Worm (Caenorhabditis elegans) whole organism, L2 larva: ENCODE data around the gene W05B10.4.

Experiments used
- C34F6.9 ChIP-seq: fragments of 150-350 bp; optimal IDR thresholded peaks from 2 replicates; lab custom pipeline; 2014; ENCODE audit warnings: missing biosample characterization, missing genetic modification characterization
- R02D3.7 ChIP-seq: fragments of 150-350 bp; optimal IDR thresholded peaks from 2 replicates; lab custom pipeline; 2014; ENCODE audit warnings: missing biosample characterization, missing genetic modification characterization
- Y55F3AM.14 ChIP-seq: fragments of 200-800 bp; sonication (Bioruptor generic); optimal IDR thresholded peaks from 2 replicates; lab custom pipeline; 2018; ENCODE audit warnings: mild to moderate bottlenecking, missing genetic modification characterization, missing compliant biosample characterization
- ZK546.5 ChIP-seq: sonication (generic microtip); optimal IDR thresholded peaks from 2 replicates; lab custom pipeline; 2017; ENCODE audit warnings: missing biosample characterization, missing genetic modification characterization
- alr-1 ChIP-seq: fragments of 150-350 bp; optimal IDR thresholded peaks from 2 replicates; lab custom pipeline; 2014; ENCODE audit warnings: missing biosample characterization, missing genetic modification characterization
- aly-2 ChIP-seq: fragments of 150-350 bp; optimal IDR thresholded peaks from 2 replicates; lab custom pipeline; 2014; ENCODE audit warnings: missing biosample characterization, missing genetic modification characterization
- blmp-1 ChIP-seq: sonication (generic microtip); optimal IDR thresholded peaks from 2 replicates; lab custom pipeline; 2017; ENCODE audit warnings: missing genetic modification characterization, mild to moderate bottlenecking, missing compliant biosample characterization, antibody characterized with exemption, moderate library complexity; ENCODE audit not compliant: insufficient read depth
- ceh-16 ChIP-seq: fragments of 150-350 bp; optimal IDR thresholded peaks from 2 replicates; lab custom pipeline; 2014; ENCODE audit warnings: missing biosample characterization, missing genetic modification characterization
- ceh-82 ChIP-seq: fragments of 150-350 bp; optimal IDR thresholded peaks from 2 replicates; lab custom pipeline; 2014; ENCODE audit warnings: missing biosample characterization, missing genetic modification characterization
- crh-2 ChIP-seq: sonication (generic microtip); optimal IDR thresholded peaks from 2 replicates; lab custom pipeline; 2017; ENCODE audit warnings: missing biosample characterization, missing genetic modification characterization
- dmd-4 ChIP-seq: sonication (generic microtip); optimal IDR thresholded peaks from 2 replicates; lab custom pipeline; 2017; ENCODE audit warnings: missing biosample characterization, missing genetic modification characterization
- egl-27 ChIP-seq: sonication (generic microtip); optimal IDR thresholded peaks from 3 replicates; lab custom pipeline; 2017; ENCODE audit warnings: missing biosample characterization, missing genetic modification reagents, missing genetic modification characterization
- elt-1 ChIP-seq: fragments of 150-350 bp; optimal IDR thresholded peaks from 2 replicates; lab custom pipeline; 2014; ENCODE audit warnings: missing biosample characterization, missing genetic modification characterization
- elt-3 ChIP-seq: sonication (generic microtip); optimal IDR thresholded peaks from 2 replicates; lab custom pipeline; 2017; ENCODE audit warnings: missing biosample characterization, missing genetic modification characterization
- fos-1 ChIP-seq: fragments of 150-350 bp; optimal IDR thresholded peaks from 2 replicates; lab custom pipeline; 2014; ENCODE audit warnings: missing biosample characterization, missing genetic modification characterization
- lin-11 ChIP-seq: fragments of 150-350 bp; sonication (generic microtip); optimal IDR thresholded peaks from 2 replicates; lab custom pipeline; 2014; ENCODE audit warnings: missing biosample characterization, missing genetic modification characterization, inconsistent platforms, mixed read lengths
- lin-39 ChIP-seq: fragments of 150-350 bp; optimal IDR thresholded peaks from 2 replicates; lab custom pipeline; 2014; ENCODE audit warnings: missing biosample characterization, missing genetic modification reagents, missing genetic modification characterization
- lsy-2 ChIP-seq, 2 experiments: fragments of 150-350 bp in 1 of 2; sonication (generic microtip) in 1 of 2; optimal IDR thresholded peaks; 2 replicates each; lab custom pipeline; 2014 to 2017; ENCODE audit warnings: missing biosample characterization in 2 of 2, missing genetic modification characterization in 2 of 2
- mbf-1 ChIP-seq: sonication (generic microtip); optimal IDR thresholded peaks from 2 replicates; lab custom pipeline; 2017; ENCODE audit warnings: missing biosample characterization, missing genetic modification characterization
- nhr-10 ChIP-seq: sonication (generic microtip); optimal IDR thresholded peaks from 2 replicates; lab custom pipeline; 2017; ENCODE audit warnings: missing biosample characterization, missing genetic modification characterization
- nhr-11 ChIP-seq: fragments of 150-350 bp; optimal IDR thresholded peaks from 2 replicates; lab custom pipeline; 2014; ENCODE audit warnings: missing biosample characterization, missing genetic modification characterization
- nhr-12 ChIP-seq: fragments of 150-350 bp; optimal IDR thresholded peaks from 2 replicates; lab custom pipeline; 2014; ENCODE audit warnings: missing biosample characterization, missing genetic modification characterization
- nhr-129 ChIP-seq: fragments of 150-350 bp; optimal IDR thresholded peaks from 2 replicates; lab custom pipeline; 2014; ENCODE audit warnings: missing biosample characterization, missing genetic modification characterization
- nhr-21 ChIP-seq: fragments of 150-350 bp; optimal IDR thresholded peaks from 2 replicates; lab custom pipeline; 2014; ENCODE audit warnings: missing biosample characterization, missing genetic modification characterization
- nhr-23 ChIP-seq: fragments of 150-350 bp; optimal IDR thresholded peaks from 2 replicates; lab custom pipeline; 2014; ENCODE audit warnings: missing biosample characterization, missing genetic modification reagents, missing genetic modification characterization
- nhr-237 ChIP-seq: fragments of 150-350 bp; optimal IDR thresholded peaks from 2 replicates; lab custom pipeline; 2014; ENCODE audit warnings: missing biosample characterization, missing genetic modification characterization
- nhr-25 ChIP-seq: fragments of 150-350 bp; sonication (generic microtip); optimal IDR thresholded peaks from 3 replicates; lab custom pipeline; 2014; ENCODE audit warnings: missing biosample characterization, missing genetic modification characterization
- nhr-6 ChIP-seq: fragments of 150-350 bp; optimal IDR thresholded peaks from 2 replicates; lab custom pipeline; 2014; ENCODE audit warnings: missing biosample characterization, missing genetic modification characterization
- nhr-77 ChIP-seq: fragments of 150-350 bp; optimal IDR thresholded peaks from 2 replicates; lab custom pipeline; 2014; ENCODE audit warnings: missing biosample characterization, missing genetic modification characterization
- peb-1 ChIP-seq: fragments of 150-350 bp; optimal IDR thresholded peaks from 2 replicates; lab custom pipeline; 2014; ENCODE audit warnings: missing biosample characterization, missing genetic modification characterization
- skn-1 ChIP-seq: sonication (generic microtip); optimal IDR thresholded peaks from 2 replicates; lab custom pipeline; 2017; ENCODE audit warnings: missing biosample characterization, missing genetic modification characterization
- unc-55 ChIP-seq: fragments of 150-350 bp; sonication (generic microtip); optimal IDR thresholded peaks from 3 replicates; lab custom pipeline; 2014; ENCODE audit warnings: missing biosample characterization, missing genetic modification reagents, missing genetic modification characterization
- unc-62 ChIP-seq: fragments of 150-350 bp; optimal IDR thresholded peaks from 2 replicates; lab custom pipeline; 2014; ENCODE audit warnings: missing biosample characterization, missing genetic modification reagents, missing genetic modification characterization
- zag-1 ChIP-seq: fragments of 150-350 bp; optimal IDR thresholded peaks from 2 replicates; lab custom pipeline; 2014; ENCODE audit warnings: missing biosample characterization, missing genetic modification characterization
- ztf-1 ChIP-seq: fragments of 200-800 bp; sonication (Bioruptor generic); conservative IDR thresholded peaks from 2 replicates; pipeline ENCODE4 v1.3.6; 2022; ENCODE audit warnings: missing genetic modification characterization, missing compliant biosample characterization
- ztf-11 ChIP-seq: sonication (generic microtip); optimal IDR thresholded peaks from 2 replicates; lab custom pipeline; 2017; ENCODE audit warnings: missing biosample characterization, missing genetic modification characterization
- ztf-4 ChIP-seq: fragments of 150-350 bp; optimal IDR thresholded peaks from 2 replicates; lab custom pipeline; 2014; ENCODE audit warnings: missing biosample characterization, missing genetic modification characterization

The W05B10.4 gene

DNA sequence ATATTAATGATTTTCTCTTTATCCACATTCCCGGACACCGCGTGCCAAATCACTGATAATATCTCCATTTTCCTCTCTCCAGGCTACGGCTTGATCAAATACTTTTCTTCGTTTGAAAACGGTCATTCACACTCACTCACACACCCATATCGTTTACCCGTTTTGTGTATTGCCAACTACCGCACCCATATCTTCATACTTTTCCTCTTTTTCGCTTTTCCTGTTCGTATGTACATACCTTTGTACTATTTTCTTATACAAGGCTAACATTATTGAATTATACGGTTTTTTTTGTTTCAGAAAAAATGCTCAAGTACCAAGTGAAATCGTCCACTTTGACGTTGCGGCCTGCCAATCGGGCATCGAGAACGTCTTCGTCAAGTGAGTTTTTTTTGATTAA lies at the start of gene W05B10.4:
Gene W05B10.4, plus strand, starts transcription at position 301 of the 400 bp plus-strand sequence.
- no peak for TF ChIP-seq nhr-6
- no peak for TF ChIP-seq nhr-12
- no peak for TF ChIP-seq crh-2 (tag; lab: Kevin White, UChicago)
- no peak for TF ChIP-seq egl-27
- TF ChIP-seq nhr-237, result no peak
- TF ChIP-seq unc-62 (GFP tag; lab: Kevin White, UChicago), result no peak
- no peak for TF ChIP-seq nhr-10 (tag; lab: Kevin White, UChicago)
- no peak for TF ChIP-seq unc-55 (GFP tag; lab: Kevin White, UChicago)
- TF ChIP-seq zag-1 (tag; lab: Kevin White, UChicago), result no peak
- no peak for TF ChIP-seq alr-1 (tag; lab: Kevin White, UChicago)
- no peak for TF ChIP-seq mbf-1 (tag; lab: Kevin White, UChicago)
- TF ChIP-seq nhr-11, result no peak
- TF ChIP-seq ceh-82, result no peak
- no peak for TF ChIP-seq nhr-25 (tag; lab: Kevin White, UChicago)

- TF ChIP-seq crh-2 (tag; lab: Kevin White, UChicago) (no peak), alr-1 (tag; lab: Kevin White, UChicago) (no peak), ztf-4 (tag; lab: Kevin White, UChicago) (no peak), lin-39 (tag; lab: Kevin White, UChicago) (no peak), elt-1 (tag; lab: Kevin White, UChicago) (no peak), nhr-237 (no peak), R02D3.7 (no peak), dmd-4 (tag; lab: Kevin White, UChicago) (no peak), aly-2 (tag; lab: Kevin White, UChicago) (no peak), nhr-129 (tag; lab: Kevin White, UChicago) (no peak), nhr-10 (tag; lab: Kevin White, UChicago) (no peak), nhr-23 (tag; lab: Kevin White, UChicago) (no peak), unc-55 (GFP tag; lab: Kevin White, UChicago) (no peak), elt-3 (no peak), Y55F3AM.14 (GFP tag; lab: Kevin White, UChicago) (no peak), lin-11 (tag; lab: Kevin White, UChicago) (no peak), unc-62 (GFP tag; lab: Kevin White, UChicago) (no peak), fos-1 (tag; lab: Kevin White, UChicago) (no peak), lsy-2 (tag; optimal IDR thresholded peaks at IDR 0.05; lab: Kevin White, UChicago) (no peak)
These were observed 43.7 kb upstream of the W05B10.4 start, which contains the start of gene F56H9.9 for ce11 chrV:12624371-12624770. Gene F56H9.9 (minus strand): TSS chrV:12624471.

- TF ChIP-seq aly-2 (tag; lab: Kevin White, UChicago) (no peak), ZK546.5 (tag; lab: Kevin White, UChicago) (no peak), nhr-6 (no peak), nhr-11 (no peak), ceh-16 (tag; lab: Kevin White, UChicago) (no peak), fos-1 (tag; lab: Kevin White, UChicago) (no peak)
- TF ChIP-seq, all 48 proteins: peak for 0
These were observed 38.3 kb upstream of the W05B10.4 start, which contains the start of gene F56H9.6 for ce11 chrV:12629743-12630142. Gene F56H9.6 (minus strand): TSS chrV:12629843.

- TF ChIP-seq nhr-25 (tag; lab: Kevin White, UChicago) (no peak), ztf-4 (tag; lab: Kevin White, UChicago) (no peak), aly-2 (tag; lab: Kevin White, UChicago) (no peak), ZK546.5 (tag; lab: Kevin White, UChicago) (no peak), R02D3.7 (no peak), nhr-237 (no peak), dmd-4 (tag; lab: Kevin White, UChicago) (no peak)
These were observed 36.0 kb upstream of the W05B10.4 start, which contains the start of gene srx-113 for ce11 chrV:12632048-12632447. Gene srx-113 (minus strand): TSS chrV:12632148.

DNA sequence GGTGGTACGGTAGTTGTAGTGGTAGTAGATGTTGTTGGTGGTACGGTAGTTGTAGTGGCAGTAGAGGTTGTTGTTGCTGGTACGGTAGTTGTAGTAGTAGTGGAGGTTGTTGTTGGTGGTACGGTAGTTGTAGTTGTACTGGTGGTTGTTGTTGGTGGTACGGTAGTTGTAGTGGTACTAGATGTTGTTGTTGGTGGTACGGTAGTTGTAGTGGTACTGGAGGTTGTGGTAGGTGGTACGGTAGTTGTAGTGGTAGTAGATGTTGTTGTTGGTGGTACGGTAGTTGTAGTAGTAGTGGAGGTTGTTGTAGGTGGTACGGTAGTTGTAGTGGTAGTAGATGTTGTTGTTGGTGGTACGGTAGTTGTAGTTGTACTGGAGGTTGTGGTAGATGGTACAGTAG lies 35.0 kb upstream of the W05B10.4 start:
- TF ChIP-seq nhr-21 (no peak), lin-11 (tag; lab: Kevin White, UChicago) (no peak), C34F6.9 (tag; lab: Kevin White, UChicago) (no peak), nhr-77 (tag; lab: Kevin White, UChicago) (no peak), ceh-82 (no peak), nhr-129 (tag; lab: Kevin White, UChicago) (no peak), nhr-10 (tag; lab: Kevin White, UChicago) (no peak), ztf-11 (tag; lab: Kevin White, UChicago) (no peak), nhr-11 (no peak), skn-1 (tag; lab: Kevin White, UChicago) (no peak), mbf-1 (tag; lab: Kevin White, UChicago) (no peak), nhr-12 (no peak), peb-1 (tag; lab: Kevin White, UChicago) (no peak), elt-1 (tag; lab: Kevin White, UChicago) (no peak), dmd-4 (tag; lab: Kevin White, UChicago) (no peak), R02D3.7 (no peak), ztf-1 (GFP tag; lab: Robert Waterston, UW) (no peak), blmp-1 (tag; lab: Kevin White, UChicago) (no peak)
